Worm (Caenorhabditis elegans): ENCODE results near the gene cpsf-3.

DNA sequence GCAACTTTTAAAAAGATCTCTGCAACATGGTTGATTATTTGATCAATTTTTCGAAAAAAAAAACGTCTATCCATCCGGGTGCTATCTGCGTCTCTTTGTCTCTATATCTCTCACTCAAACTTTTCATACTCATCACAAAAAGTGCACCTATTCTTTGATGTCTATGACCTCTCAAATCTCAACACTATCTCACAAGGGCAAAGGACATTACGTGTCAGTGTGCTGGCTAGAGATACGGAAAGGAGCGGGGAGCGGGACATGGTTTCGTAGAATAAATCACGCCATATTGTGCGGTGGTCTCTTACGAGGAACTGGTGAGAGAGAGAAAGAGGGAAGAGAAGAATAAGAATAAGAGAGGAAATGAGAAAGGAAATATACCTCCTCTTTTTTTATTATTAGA, 39.8 kb upstream of the cpsf-3 start:
- TF ChIP-seq B0310.2 (tag; optimal IDR thresholded peaks at IDR 0.05) (no peak), sea-1 (GFP tag; conservative IDR thresholded peaks at IDR 0.05) (no peak), flt-1 (GFP tag; IDR thresholded peaks at IDR 0.05) (no peak), aly-1 (tag; optimal IDR thresholded peaks at IDR 0.05) (no peak), hnd-1 (tag; optimal IDR thresholded peaks at IDR 0.05) (no peak), tbx-11 (GFP tag; IDR thresholded peaks at IDR 0.05) (no peak), ceh-13 (GFP tag; optimal IDR thresholded peaks at IDR 0.05) (no peak), ets-7 (tag; optimal IDR thresholded peaks at IDR 0.05) (no peak)
